Fruit fly (Drosophila melanogaster): Measurements from ENCODE around the gene RPA1.

- TF ChIP-seq CG7045 (GFP tag; optimal IDR thresholded peaks at IDR 0.05) (no peak), pad (GFP tag; optimal IDR thresholded peaks at IDR 0.05) (no peak), cnc (optimal IDR thresholded peaks at IDR 0.05) (no peak), CG11617 (GFP tag; optimal IDR thresholded peaks at IDR 0.05) (no peak), CG5204 (GFP tag; optimal IDR thresholded peaks at IDR 0.05) (no peak), CG14711 (tag; optimal IDR thresholded peaks at IDR 0.05) (no peak), cic (GFP tag; optimal IDR thresholded peaks at IDR 0.05) (no peak), ovo (GFP tag; optimal IDR thresholded peaks at IDR 0.05) (no peak), Hr96 (GFP tag; optimal IDR thresholded peaks at IDR 0.05) (no peak), CG7101 (tag; optimal IDR thresholded peaks at IDR 0.05) (no peak), bab1 (GFP tag; optimal IDR thresholded peaks at IDR 0.05) (no peak), tj (GFP tag; optimal IDR thresholded peaks at IDR 0.05) (no peak), CG33017 (tag; optimal IDR thresholded peaks at IDR 0.05) (no peak)
Observed at dm6 chr3R:8292034-8292433, 27.8 kb upstream of the RPA1 start, which contains the start of gene CG31463.

All from whole organism, adult.